Fruit fly (Drosophila melanogaster) whole organism, embryonic: Measurements from ENCODE around the gene CG14341.

Experiments used
- Aef1 ChIP-seq: fragments of 200-800 bp; sonication (Bioruptor generic); IDR thresholded peaks from 3 replicates; pipeline ENCODE4 v1.3.6; 2022; ENCODE audit warnings: missing biosample characterization, missing genetic modification characterization
- Bteb2 ChIP-seq: fragments of 200-800 bp; sonication (Bioruptor generic); optimal IDR thresholded peaks from 2 replicates; lab custom pipeline; 2016; ENCODE audit warnings: missing biosample characterization, missing genetic modification characterization
- CG12104 ChIP-seq: fragments of 200-800 bp; sonication (Bioruptor generic); optimal IDR thresholded peaks from 3 replicates; lab custom pipeline; 2016; ENCODE audit warnings: missing biosample characterization, missing genetic modification characterization
- CG12236 ChIP-seq: fragments of 200-800 bp; sonication (Bioruptor generic); optimal IDR thresholded peaks from 2 replicates; lab custom pipeline; 2016; ENCODE audit warnings: missing biosample characterization, missing genetic modification characterization
- CG14667 ChIP-seq: fragments of 200-800 bp; sonication (Bioruptor generic); IDR thresholded peaks from 2 replicates; pipeline ENCODE4 v1.3.6; 2022; ENCODE audit warnings: missing biosample characterization, missing genetic modification characterization
- CG15073 ChIP-seq: fragments of 200-800 bp; sonication (Bioruptor generic); optimal IDR thresholded peaks from 2 replicates; lab custom pipeline; 2016; ENCODE audit warnings: missing biosample characterization, missing genetic modification characterization
- CG16863 ChIP-seq: fragments of 200-800 bp; sonication (Bioruptor generic); optimal IDR thresholded peaks from 3 replicates; lab custom pipeline; 2016; ENCODE audit warnings: missing biosample characterization, missing genetic modification characterization
- CG17385 ChIP-seq: fragments of 200-800 bp; sonication (Bioruptor generic); optimal IDR thresholded peaks from 3 replicates; lab custom pipeline; 2018; ENCODE audit warnings: missing biosample characterization, mild to moderate bottlenecking, missing genetic modification characterization
- CG18764 ChIP-seq: fragments of 200-800 bp; sonication (Bioruptor generic); optimal IDR thresholded peaks from 3 replicates; lab custom pipeline; 2016; ENCODE audit warnings: missing biosample characterization, missing genetic modification characterization
- CG2116 ChIP-seq: fragments of 200-800 bp; sonication (Bioruptor generic); optimal IDR thresholded peaks from 3 replicates; lab custom pipeline; 2018; ENCODE audit warnings: missing biosample characterization, mild to moderate bottlenecking, missing genetic modification characterization
- CG31224 ChIP-seq: fragments of 200-800 bp; sonication (Bioruptor generic); IDR thresholded peaks from 2 replicates; pipeline ENCODE4 v1.3.6; 2022; ENCODE audit warnings: missing biosample characterization, missing genetic modification characterization
- CG31365 ChIP-seq: fragments of 200-800 bp; sonication (Bioruptor generic); optimal IDR thresholded peaks from 2 replicates; lab custom pipeline; 2018; ENCODE audit warnings: missing biosample characterization, mild to moderate bottlenecking, missing genetic modification characterization
- CG34376 ChIP-seq: fragments of 200-800 bp; sonication (Bioruptor generic); optimal IDR thresholded peaks from 2 replicates; lab custom pipeline; 2018; ENCODE audit warnings: missing biosample characterization, mild to moderate bottlenecking, missing genetic modification characterization
- CG43689 ChIP-seq: fragments of 200-800 bp; sonication (Bioruptor generic); IDR thresholded peaks from 2 replicates; pipeline ENCODE4 v1.3.6; 2022; ENCODE audit warnings: missing biosample characterization, missing genetic modification characterization
- CG4404 ChIP-seq: fragments of 200-800 bp; sonication (Bioruptor generic); IDR thresholded peaks from 2 replicates; pipeline ENCODE4 v1.3.6; 2022; ENCODE audit warnings: missing biosample characterization, missing genetic modification characterization
- CG4617 ChIP-seq: fragments of 200-800 bp; sonication (Bioruptor generic); optimal IDR thresholded peaks from 3 replicates; lab custom pipeline; 2016; ENCODE audit warnings: missing biosample characterization, missing genetic modification characterization, borderline replicate concordance
- CG8290 ChIP-seq, 3 experiments: fragments of 200-800 bp; sonication (Bioruptor generic); optimal IDR thresholded peaks; 2 replicates each; lab custom pipeline; 2016 to 2019; ENCODE audit warnings: missing biosample characterization in 3 of 3, missing genetic modification characterization in 3 of 3, mild to moderate bottlenecking in 2 of 3, moderate library complexity in 1 of 3
- CG8924 ChIP-seq: fragments of 200-800 bp; optimal IDR thresholded peaks from 3 replicates; lab custom pipeline; 2019; ENCODE audit warnings: missing biosample characterization, mild to moderate bottlenecking, missing genetic modification characterization, moderate library complexity
- CoRest ChIP-seq: fragments of 200-800 bp; sonication (Bioruptor generic); optimal IDR thresholded peaks from 3 replicates; lab custom pipeline; 2018; ENCODE audit warnings: missing biosample characterization, mild to moderate bottlenecking, missing genetic modification characterization, moderate library complexity
- Dp ChIP-seq: fragments of 200-800 bp; sonication (Bioruptor generic); optimal IDR thresholded peaks from 2 replicates; lab custom pipeline; 2018; ENCODE audit warnings: missing biosample characterization, mild to moderate bottlenecking, missing genetic modification characterization, moderate library complexity
- E2f1 ChIP-seq: fragments of 200-800 bp; sonication (Bioruptor generic); IDR thresholded peaks from 2 replicates; pipeline ENCODE4 v1.3.6; 2022; ENCODE audit warnings: missing biosample characterization, missing genetic modification characterization
- Fer1 ChIP-seq: fragments of 200-800 bp; sonication (Bioruptor generic); optimal IDR thresholded peaks from 2 replicates; lab custom pipeline; 2017; ENCODE audit warnings: missing biosample characterization, mild to moderate bottlenecking, missing genetic modification characterization
- HLHmδ ChIP-seq: fragments of 200-800 bp; sonication (Bioruptor generic); optimal IDR thresholded peaks from 2 replicates; lab custom pipeline; 2018; ENCODE audit warnings: missing biosample characterization, mild to moderate bottlenecking, missing genetic modification characterization, moderate library complexity
- Hey ChIP-seq: fragments of 200-800 bp; sonication (Bioruptor generic); optimal IDR thresholded peaks from 3 replicates; lab custom pipeline; 2018; ENCODE audit warnings: missing biosample characterization, mild to moderate bottlenecking, missing genetic modification characterization
- MTF-1 ChIP-seq: fragments of 200-800 bp; sonication (Bioruptor generic); optimal IDR thresholded peaks from 2 replicates; lab custom pipeline; 2018; ENCODE audit warnings: missing biosample characterization, mild to moderate bottlenecking, missing genetic modification characterization, borderline replicate concordance
- Med ChIP-seq: fragments of 200-800 bp; sonication (Bioruptor generic); peaks from one replicate; lab custom pipeline; 2016; ENCODE audit warnings: missing biosample characterization, missing genetic modification characterization, mild to moderate bottlenecking, inconsistent platforms, moderate library complexity
- Oli ChIP-seq: fragments of 200-800 bp; sonication (Bioruptor generic); optimal IDR thresholded peaks from 2 replicates; lab custom pipeline; 2018; ENCODE audit warnings: missing biosample characterization, mild to moderate bottlenecking, missing genetic modification characterization, moderate library complexity
- PHDP ChIP-seq: fragments of 200-800 bp; sonication (Bioruptor generic); optimal IDR thresholded peaks from 3 replicates; lab custom pipeline; 2018; ENCODE audit warnings: missing biosample characterization, mild to moderate bottlenecking, missing genetic modification characterization, moderate library complexity
- Poxn ChIP-seq: fragments of 200-800 bp; sonication (Bioruptor generic); IDR thresholded peaks from 2 replicates; pipeline ENCODE4 v1.3.6; 2022; ENCODE audit warnings: missing biosample characterization, missing genetic modification characterization
- Sry-δ ChIP-seq: fragments of 200-800 bp; sonication (Bioruptor generic); optimal IDR thresholded peaks from 2 replicates; lab custom pipeline; 2016; ENCODE audit warnings: missing biosample characterization, missing genetic modification characterization
- Usf ChIP-seq: fragments of 200-800 bp; sonication (Bioruptor generic); optimal IDR thresholded peaks from 2 replicates; lab custom pipeline; 2017; ENCODE audit warnings: missing genotype, missing biosample characterization, missing genetic modification characterization
- ash1 ChIP-seq: fragments of 200-800 bp; sonication (Bioruptor generic); optimal IDR thresholded peaks from 2 replicates; lab custom pipeline; 2018; ENCODE audit warnings: missing biosample characterization, mild to moderate bottlenecking, missing genetic modification characterization
- ato ChIP-seq: fragments of 200-800 bp; sonication (Bioruptor generic); IDR thresholded peaks from 2 replicates; pipeline ENCODE4 v1.3.6; 2022; ENCODE audit warnings: missing biosample characterization, missing genetic modification characterization; ENCODE audit not compliant: partially characterized antibody
- az2 ChIP-seq: fragments of 200-800 bp; sonication (Bioruptor generic); optimal IDR thresholded peaks from 3 replicates; lab custom pipeline; 2016; ENCODE audit warnings: missing biosample characterization, missing genetic modification characterization
- crc ChIP-seq: fragments of 200-800 bp; sonication (Bioruptor generic); optimal IDR thresholded peaks from 2 replicates; lab custom pipeline; 2016; ENCODE audit warnings: missing biosample characterization, missing genetic modification characterization
- dpn ChIP-seq, 2 experiments: fragments of 200-800 bp; sonication (Bioruptor generic); optimal IDR thresholded peaks; 3 replicates each; lab custom pipeline; 2016; ENCODE audit warnings: missing biosample characterization in 2 of 2, missing genetic modification characterization in 2 of 2
- ems ChIP-seq: fragments of 200-800 bp; sonication (Bioruptor generic); optimal IDR thresholded peaks from 3 replicates; lab custom pipeline; 2016; ENCODE audit warnings: missing biosample characterization, missing genetic modification characterization
- esg ChIP-seq: fragments of 200-800 bp; sonication (Bioruptor generic); conservative IDR thresholded peaks from 2 replicates; pipeline ENCODE4 v1.3.6; 2022; ENCODE audit warnings: missing biosample characterization, missing genetic modification characterization
- jigr1 ChIP-seq: fragments of 200-800 bp; sonication (Bioruptor generic); IDR thresholded peaks from 3 replicates; pipeline ENCODE4 v1.3.6; 2022; ENCODE audit warnings: missing biosample characterization, missing genetic modification characterization
- kah ChIP-seq: fragments of 200-800 bp; sonication (Bioruptor generic); optimal IDR thresholded peaks from 2 replicates; lab custom pipeline; 2018; ENCODE audit warnings: missing biosample characterization, mild to moderate bottlenecking, missing genetic modification characterization
- luna ChIP-seq: fragments of 200-800 bp; sonication (Bioruptor generic); optimal IDR thresholded peaks from 2 replicates; lab custom pipeline; 2016; ENCODE audit warnings: missing biosample characterization, missing genetic modification characterization
- nerfin-2 ChIP-seq: fragments of 200-800 bp; sonication (Bioruptor generic); IDR thresholded peaks from 2 replicates; pipeline ENCODE4 v1.3.6; 2022; ENCODE audit warnings: missing biosample characterization, missing genetic modification characterization; ENCODE audit not compliant: partially characterized antibody
- pzg ChIP-seq: fragments of 200-800 bp; sonication (Bioruptor generic); optimal IDR thresholded peaks from 3 replicates; lab custom pipeline; 2018; ENCODE audit warnings: missing biosample characterization, mild to moderate bottlenecking, missing genetic modification characterization, moderate library complexity
- rib ChIP-seq: fragments of 200-800 bp; sonication (Bioruptor generic); IDR thresholded peaks from 2 replicates; pipeline ENCODE4 v1.3.6; 2022; ENCODE audit warnings: missing biosample characterization, missing genetic modification characterization
- salm ChIP-seq: fragments of 200-800 bp; sonication (Bioruptor generic); optimal IDR thresholded peaks from 2 replicates; lab custom pipeline; 2018; ENCODE audit warnings: missing biosample characterization, mild to moderate bottlenecking, missing genetic modification characterization
- trem ChIP-seq: fragments of 200-800 bp; optimal IDR thresholded peaks from 3 replicates; lab custom pipeline; 2019; ENCODE audit warnings: missing biosample characterization, mild to moderate bottlenecking, missing genetic modification characterization, moderate library complexity
- tx ChIP-seq: fragments of 200-800 bp; sonication (Bioruptor generic); optimal IDR thresholded peaks from 2 replicates; lab custom pipeline; 2016; ENCODE audit warnings: missing biosample characterization, missing genetic modification characterization
- unc-4 ChIP-seq: fragments of 200-800 bp; sonication (Bioruptor generic); IDR thresholded peaks from 2 replicates; pipeline ENCODE4 v1.3.6; 2022; ENCODE audit warnings: missing biosample characterization, missing genetic modification characterization; ENCODE audit not compliant: partially characterized antibody

The CG14341 gene

DNA sequence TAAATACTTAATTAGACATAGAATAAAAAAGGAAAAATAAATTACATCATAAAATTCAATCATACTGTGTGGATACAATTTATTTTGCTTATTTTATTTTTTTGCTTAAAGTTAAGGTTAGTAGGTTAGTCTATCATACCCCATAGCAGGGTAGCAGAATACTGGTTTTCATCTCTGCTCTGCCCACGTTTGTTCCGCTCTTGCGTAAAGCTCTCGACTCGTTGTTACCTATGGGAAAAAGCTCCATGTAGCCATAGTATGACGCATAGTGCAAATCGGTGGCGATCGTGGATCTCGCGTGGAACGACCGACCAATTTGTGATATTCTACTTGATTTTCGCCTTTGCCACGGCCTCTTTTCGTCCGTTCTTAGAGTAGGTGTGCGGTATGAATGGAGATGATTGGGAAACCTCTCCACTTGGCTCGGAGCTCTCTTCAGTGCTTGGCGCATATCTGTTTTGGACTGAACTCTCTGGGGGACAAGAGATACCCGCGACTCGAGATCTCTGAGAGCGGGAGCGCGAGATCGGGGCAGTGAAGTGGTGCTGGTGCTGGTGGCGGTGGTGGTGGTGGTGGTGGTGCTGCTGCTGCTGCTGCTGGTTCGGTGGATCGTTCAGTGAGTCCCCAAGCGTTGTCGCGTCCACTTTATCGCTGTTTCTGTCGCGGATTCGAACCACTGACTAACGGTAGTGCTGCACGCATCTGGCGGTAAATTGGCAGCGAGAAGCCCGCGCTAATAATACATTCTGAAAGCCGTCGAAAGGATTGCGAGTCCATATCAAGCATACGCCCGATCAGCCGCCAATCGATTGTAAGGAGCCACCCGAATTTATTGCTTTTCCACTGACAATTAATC is 19.6 kb downstream of the CG14341 start, which contains the start of gene CG5001 (continued):
- TF ChIP-seq CG4617 (GFP tag; lab: Kevin White, UChicago) (peak; percentile 12), Aef1 (peak; percentile 85), kah (GFP tag; lab: Kevin White, UChicago) (peak; percentile 72), Poxn (no peak), HLHmδ (GFP tag; lab: Kevin White, UChicago) (no peak), CG8290 (GFP tag; optimal IDR thresholded peaks at IDR 0.05; lab: Kevin White, UChicago) (peak; percentile 34), CG8290 (tag; optimal IDR thresholded peaks at IDR 0.05; lab: Kevin White, UChicago) (peak in 1 of 2 experiments; percentile 91), MTF-1 (GFP tag; lab: Kevin White, UChicago) (peak; percentile 82), az2 (peak; percentile 85), Sry-δ (GFP tag; lab: Kevin White, UChicago) (peak; percentile 15), dpn (GFP tag; optimal IDR thresholded peaks at IDR 0.05; lab: Kevin White, UChicago) (peak; percentile 77 to 86), esg (peak; percentile 74), CG17385 (GFP tag; lab: Kevin White, UChicago) (peak; percentile 77), CG31365 (tag; lab: Kevin White, UChicago) (peak; percentile 57), salm (tag; lab: Kevin White, UChicago) (peak; percentile 74), rib (GFP tag; lab: Robert Waterston, UW) (peak; percentile 62), luna (GFP tag; lab: Kevin White, UChicago) (no peak), Med (peak; percentile 94), CG4404 (GFP tag; lab: Robert Waterston, UW) (peak; percentile 41; the same call in 1 of the 2 replicates), unc-4 (GFP tag; lab: Robert Waterston, UW) (peak; percentile 47; the same call in 1 of the 2 replicates), jigr1 (GFP tag; lab: Robert Waterston, UW) (no peak), nerfin-2 (no peak), Dp (GFP tag; lab: Kevin White, UChicago) (no peak), CG34376 (GFP tag; lab: Kevin White, UChicago) (peak; percentile 83), pzg (GFP tag; lab: Kevin White, UChicago) (peak; percentile 2), PHDP (tag; lab: Kevin White, UChicago) (peak; percentile 94), Oli (peak; percentile 83), CoRest (peak; percentile 89), CG18764 (GFP tag; lab: Kevin White, UChicago) (no peak), ems (GFP tag; lab: Kevin White, UChicago) (peak; percentile 75), CG2116 (GFP tag; lab: Kevin White, UChicago) (peak; percentile 8), trem (tag; lab: Kevin White, UChicago) (peak; percentile 79), Bteb2 (GFP tag; lab: Kevin White, UChicago) (peak; percentile 50), CG12104 (GFP tag; lab: Kevin White, UChicago) (peak; percentile 64), CG31224 (GFP tag; lab: Robert Waterston, UW) (peak; percentile 80), CG43689 (peak; percentile 47; the same call in 1 of the 2 replicates), CG16863 (GFP tag; lab: Kevin White, UChicago) (peak; percentile 60), ash1 (GFP tag; lab: Kevin White, UChicago) (peak; percentile 39), tx (peak; percentile 66), Usf (peak; percentile 30), Hey (tag; lab: Kevin White, UChicago) (no peak), E2f1 (peak; percentile 88), CG12236 (GFP tag; lab: Kevin White, UChicago) (peak; percentile 27), CG8924 (peak; percentile 87), Fer1 (peak; percentile 87), CG15073 (GFP tag; lab: Kevin White, UChicago) (no peak), ato (GFP tag; lab: Robert Waterston, UW) (no peak), crc (peak; percentile 34), CG14667 (GFP tag; lab: Robert Waterston, UW) (peak; percentile 78)
